Fruit fly (Drosophila melanogaster): Measurements from ENCODE around the gene Glyp.

dm6 chr2L:2172460-2173121, 42.0 kb downstream of the Glyp start:
- TF ChIP-seq Sin3A (optimal IDR thresholded peaks at IDR 0.05) (no peak), ttk (optimal IDR thresholded peaks at IDR 0.05) (no peak), Myc (optimal IDR thresholded peaks at IDR 0.05) (no peak), insv (optimal IDR thresholded peaks at IDR 0.05) (no peak), h (optimal IDR thresholded peaks at IDR 0.05) (no peak)
